Worm (Caenorhabditis elegans) whole organism, young adult: ENCODE results near the gene Y54F10BM.21.

Source experiments
- attf-5 ChIP-seq: fragments of 200-800 bp; sonication (Bioruptor generic); optimal IDR thresholded peaks from 2 replicates; lab custom pipeline; 2018; ENCODE audit warnings: mild to moderate bottlenecking, missing genetic modification characterization, missing compliant biosample characterization
- ccch-3 ChIP-seq: fragments of 200-800 bp; sonication (Bioruptor generic); optimal IDR thresholded peaks from 2 replicates; lab custom pipeline; 2018; ENCODE audit warnings: mild to moderate bottlenecking, missing genetic modification characterization, missing compliant biosample characterization
- efl-1 ChIP-seq: fragments of 150-350 bp; optimal IDR thresholded peaks from 2 replicates; lab custom pipeline; 2014; ENCODE audit warnings: missing biosample characterization, missing genetic modification reagents, missing genetic modification characterization
- mxl-1 ChIP-seq: sonication (generic microtip); optimal IDR thresholded peaks from 2 replicates; lab custom pipeline; 2016; ENCODE audit warnings: missing genetic modification characterization, missing compliant biosample characterization
- nhr-179 ChIP-seq: sonication (generic microtip); optimal IDR thresholded peaks from 2 replicates; lab custom pipeline; 2016; ENCODE audit warnings: mild to moderate bottlenecking, missing genetic modification characterization, missing compliant biosample characterization
- pha-4 ChIP-seq: fragments of 150-350 bp; sonication (generic microtip); optimal IDR thresholded peaks from 2 replicates; lab custom pipeline; 2014; ENCODE audit warnings: missing biosample characterization, missing genetic modification reagents, missing genetic modification characterization
- sptf-2 ChIP-seq: fragments of 200-800 bp; sonication (Bioruptor generic); optimal IDR thresholded peaks from 2 replicates; lab custom pipeline; 2018; ENCODE audit warnings: mild to moderate bottlenecking, missing genetic modification characterization, missing compliant biosample characterization
- unc-62 ChIP-seq: fragments of 150-350 bp; optimal IDR thresholded peaks from 2 replicates; lab custom pipeline; 2014; ENCODE audit warnings: missing biosample characterization, missing genetic modification reagents, missing genetic modification characterization

ce11 chrIII:2280569-2280968 is 3.6 kb downstream of the Y54F10BM.21 start, which contains the start of gene Y54F10BM.22:
- TF ChIP-seq ccch-3 (GFP tag; lab: Kevin White, UChicago) (no peak), efl-1 (GFP tag; lab: Kevin White, UChicago) (no peak), attf-5 (no peak), sptf-2 (GFP tag; lab: Kevin White, UChicago) (no peak), pha-4 (tag; lab: Kevin White, UChicago) (no peak), mxl-1 (tag; lab: Kevin White, UChicago) (no peak), nhr-179 (tag; lab: Kevin White, UChicago) (no peak), unc-62 (GFP tag; lab: Kevin White, UChicago) (no peak)
